Fruit fly (Drosophila melanogaster) whole organism, prepupa: ENCODE measurements around the gene Or22b.

Experiments used
- CG32006 ChIP-seq: fragments of 200-800 bp; sonication (Bioruptor generic); optimal IDR thresholded peaks from 3 replicates; lab custom pipeline; 2017; ENCODE audit warnings: missing biosample characterization, mild to moderate bottlenecking, missing genetic modification characterization
- Eip75B ChIP-seq: fragments of 200-800 bp; sonication (Bioruptor generic); optimal IDR thresholded peaks from 3 replicates; lab custom pipeline; 2016; ENCODE audit warnings: missing biosample characterization, missing genetic modification characterization
- Eip93F ChIP-seq: fragments of 200-800 bp; sonication (Bioruptor generic); optimal IDR thresholded peaks from 2 replicates; lab custom pipeline; 2016; ENCODE audit warnings: missing biosample characterization, mild to moderate bottlenecking, missing genetic modification characterization
- Hr38 ChIP-seq: sonication (Bioruptor generic); optimal IDR thresholded peaks from 2 replicates; lab custom pipeline; 2016; ENCODE audit warnings: missing biosample characterization, missing genetic modification characterization
- Hr39 ChIP-seq: fragments of 200-800 bp; sonication (Bioruptor generic); optimal IDR thresholded peaks from 2 replicates; lab custom pipeline; 2016; ENCODE audit warnings: missing biosample characterization, missing genetic modification characterization
- Lpt ChIP-seq: fragments of 200-800 bp; sonication (Bioruptor generic); optimal IDR thresholded peaks from 3 replicates; lab custom pipeline; 2016; ENCODE audit warnings: missing biosample characterization, missing genetic modification characterization
- Sox15 ChIP-seq: fragments of 200-800 bp; sonication (Bioruptor generic); optimal IDR thresholded peaks from 3 replicates; lab custom pipeline; 2016; ENCODE audit warnings: missing biosample characterization, missing genetic modification characterization
- dac ChIP-seq: fragments of 200-800 bp; sonication (Bioruptor generic); optimal IDR thresholded peaks from 2 replicates; lab custom pipeline; 2017; ENCODE audit warnings: missing biosample characterization, mild to moderate bottlenecking, missing genetic modification characterization
- esn ChIP-seq: fragments of 200-800 bp; sonication (Bioruptor generic); optimal IDR thresholded peaks from 2 replicates; lab custom pipeline; 2016; ENCODE audit warnings: missing biosample characterization, mild to moderate bottlenecking, missing genetic modification characterization, moderate library complexity

dm6 chr2L:1557927-1558326 lies 35.4 kb downstream of the Or22b start:
- TF ChIP-seq Hr39 (GFP tag; lab: Kevin White, UChicago) (no peak), Lpt (GFP tag; lab: Kevin White, UChicago) (no peak), Eip75B (GFP tag; lab: Kevin White, UChicago) (no peak), dac (GFP tag; lab: Kevin White, UChicago) (peak; percentile 35), Hr38 (no peak), esn (GFP tag; lab: Kevin White, UChicago) (no peak), Eip93F (GFP tag; lab: Kevin White, UChicago) (no peak), Sox15 (GFP tag; lab: Kevin White, UChicago) (no peak), CG32006 (GFP tag; lab: Kevin White, UChicago) (peak; percentile 54)
